Worm (Caenorhabditis elegans) whole organism, L4 larva: Measurements from ENCODE around the gene E04F6.4.

Experiments used
- ZK546.5 ChIP-seq, 2 experiments: sonication (generic microtip); optimal IDR thresholded peaks; 2 replicates each; lab custom pipeline; 2017; ENCODE audit warnings: missing biosample characterization in 2 of 2, missing genetic modification characterization in 2 of 2
- ceh-82 ChIP-seq: sonication (generic microtip); optimal IDR thresholded peaks from 2 replicates; lab custom pipeline; 2017; ENCODE audit warnings: missing biosample characterization, missing genetic modification characterization
- duxl-1 ChIP-seq: sonication (generic microtip); optimal IDR thresholded peaks from 2 replicates; lab custom pipeline; 2016; ENCODE audit warnings: mild to moderate bottlenecking, missing genetic modification characterization, moderate library complexity, missing compliant biosample characterization; ENCODE audit not compliant: poor library complexity
- lin-13 ChIP-seq: fragments of 150-350 bp; optimal IDR thresholded peaks from 2 replicates; lab custom pipeline; 2014; ENCODE audit warnings: missing biosample characterization, missing genetic modification reagents, missing genetic modification characterization
- lir-3 ChIP-seq: sonication (generic microtip); optimal IDR thresholded peaks from 2 replicates; lab custom pipeline; 2016; ENCODE audit warnings: mild to moderate bottlenecking, missing genetic modification characterization, missing compliant biosample characterization
- nhr-10 ChIP-seq: fragments of 150-350 bp; optimal IDR thresholded peaks from 2 replicates; lab custom pipeline; 2014; ENCODE audit warnings: missing biosample characterization, missing genetic modification characterization
- nhr-77 ChIP-seq: fragments of 150-350 bp; optimal IDR thresholded peaks from 2 replicates; lab custom pipeline; 2014; ENCODE audit warnings: missing biosample characterization, missing genetic modification characterization
- spr-1 ChIP-seq: sonication (generic microtip); optimal IDR thresholded peaks from 2 replicates; lab custom pipeline; 2016; ENCODE audit warnings: mild to moderate bottlenecking, missing genetic modification characterization, missing compliant biosample characterization
- ztf-11 ChIP-seq: fragments of 150-350 bp; optimal IDR thresholded peaks from 2 replicates; lab custom pipeline; 2014; ENCODE audit warnings: missing biosample characterization, missing genetic modification characterization

DNA sequence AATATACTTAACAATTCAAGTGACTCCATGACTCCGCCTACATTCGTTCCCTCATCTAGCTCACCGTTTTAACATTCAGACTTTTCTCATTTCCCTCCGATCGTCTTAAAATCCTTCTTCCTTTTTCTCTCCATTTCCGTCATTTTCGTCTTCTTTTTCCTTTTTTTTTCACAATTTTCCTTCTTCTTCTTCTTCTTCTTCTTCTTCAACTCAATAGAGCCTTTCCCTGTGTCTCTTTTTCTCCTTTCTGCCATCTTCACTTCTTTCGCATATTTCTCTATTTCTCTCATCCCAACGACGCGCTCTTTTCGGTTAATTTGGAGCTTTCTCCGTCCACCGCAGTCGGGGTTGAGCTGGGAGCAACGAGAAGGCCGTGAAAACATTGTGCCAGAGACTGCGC lies 6.6 kb upstream of the E04F6.4 start:
- TF ChIP-seq nhr-10 (tag; lab: Kevin White, UChicago) (no peak), ztf-11 (no peak), lir-3 (tag; lab: Kevin White, UChicago) (no peak), lin-13 (GFP tag; lab: Kevin White, UChicago) (no peak), ceh-82 (no peak), spr-1 (tag; lab: Kevin White, UChicago) (no peak), duxl-1 (no peak), ZK546.5 (tag; optimal IDR thresholded peaks at IDR 0.05; lab: Kevin White, UChicago) (no peak), nhr-77 (tag; lab: Kevin White, UChicago) (no peak)
